Fruit fly (Drosophila melanogaster): ENCODE measurements around the gene mth.

Gene mth

DNA sequence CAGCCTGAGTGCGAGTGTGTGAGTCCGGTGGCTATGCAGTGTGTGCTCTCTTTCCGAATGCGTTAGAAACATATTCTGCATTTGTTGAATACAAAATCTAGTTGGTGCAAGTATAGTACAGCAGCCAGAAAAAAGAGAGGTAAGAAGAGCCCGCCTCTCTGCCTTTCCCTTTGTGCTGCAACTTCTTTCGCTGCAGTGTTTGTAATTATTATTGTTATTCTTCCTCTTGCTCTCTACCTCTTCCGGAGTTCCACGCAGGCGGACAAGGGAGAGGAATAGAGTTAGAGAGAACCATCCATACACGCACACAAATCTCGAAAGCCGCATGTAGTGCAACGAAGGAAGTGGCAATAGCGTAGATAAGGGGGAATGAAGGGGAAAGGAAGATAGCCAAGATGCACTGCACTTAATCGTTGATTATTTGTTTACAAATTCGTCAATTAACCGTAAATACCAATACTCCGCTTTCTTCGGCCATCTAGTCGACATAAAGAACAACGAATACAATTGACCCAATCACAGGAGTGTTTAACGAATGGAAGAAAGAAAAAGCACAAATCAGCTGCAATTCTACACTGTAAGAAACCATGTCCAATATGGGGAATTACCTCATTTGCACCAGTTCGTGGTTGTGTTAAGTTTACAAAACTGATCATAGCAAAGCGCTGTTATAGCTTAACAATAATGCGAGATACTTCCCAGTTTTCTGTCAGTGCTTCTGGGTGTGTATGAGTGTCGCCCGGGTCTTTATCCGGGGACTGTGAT is 1.1 kb upstream of the mth start:
- TF ChIP-seq brk (GFP tag; optimal IDR thresholded peaks at IDR 0.05) (peak; percentile 4), fru (GFP tag; optimal IDR thresholded peaks at IDR 0.05) (peak; percentile 78), CG32264 (GFP tag; optimal IDR thresholded peaks at IDR 0.05) (peak; percentile 30), Dif (GFP tag; optimal IDR thresholded peaks at IDR 0.05; ENCODE audit: partially characterized antibody) (no peak), CG9705 (GFP tag; optimal IDR thresholded peaks at IDR 0.05) (no peak), OdsH (GFP tag; optimal IDR thresholded peaks at IDR 0.05) (peak; percentile 66), sv (GFP tag; optimal IDR thresholded peaks at IDR 0.05) (peak; percentile 65), N (GFP tag; optimal IDR thresholded peaks at IDR 0.05) (no peak), foxo (GFP tag; optimal IDR thresholded peaks at IDR 0.05) (peak in 1 of 2 experiments; percentile 84), jim (GFP tag; optimal IDR thresholded peaks at IDR 0.05) (no peak), HLH106 (tag; optimal IDR thresholded peaks at IDR 0.05) (peak; percentile 39), ey (GFP tag; optimal IDR thresholded peaks at IDR 0.05) (peak; percentile 85), Hr78 (GFP tag; optimal IDR thresholded peaks at IDR 0.05) (no peak), psq (GFP tag; optimal IDR thresholded peaks at IDR 0.05) (peak; percentile 76), Rel (GFP tag; optimal IDR thresholded peaks at IDR 0.05) (peak; percentile 15), Rel (tag; optimal IDR thresholded peaks at IDR 0.05) (peak; percentile 24), GATAd (GFP tag; optimal IDR thresholded peaks at IDR 0.05) (no peak), usp (GFP tag; optimal IDR thresholded peaks at IDR 0.05) (no peak), Mio (GFP tag; optimal IDR thresholded peaks at IDR 0.05) (no peak), Jra (GFP tag; optimal IDR thresholded peaks at IDR 0.05) (peak; percentile 42), br (GFP tag; optimal IDR thresholded peaks at IDR 0.05) (peak; percentile 75), CrebA (GFP tag; optimal IDR thresholded peaks at IDR 0.05; ENCODE audit: borderline replicate concordance) (no peak), dl (GFP tag; optimal IDR thresholded peaks at IDR 0.05; ENCODE audit: insufficient read depth in 1 of 2, partially characterized antibody in 2 of 2) (peak in 1 of 2 experiments; percentile 6), Hnf4 (GFP tag; optimal IDR thresholded peaks at IDR 0.05) (peak; percentile 65), rgr (GFP tag; optimal IDR thresholded peaks at IDR 0.05) (peak; percentile 80), Vsx2 (GFP tag; optimal IDR thresholded peaks at IDR 0.05; ENCODE audit: partially characterized antibody) (no peak), Sp1 (GFP tag; optimal IDR thresholded peaks at IDR 0.05) (peak; percentile 52), lola (GFP tag; optimal IDR thresholded peaks at IDR 0.05) (no peak), Hr83 (GFP tag; optimal IDR thresholded peaks at IDR 0.05; ENCODE audit: poor library complexity, severe bottlenecking) (no peak), h (GFP tag; optimal IDR thresholded peaks at IDR 0.05) (peak; percentile 84), pan (optimal IDR thresholded peaks at IDR 0.05) (no peak), sage (GFP tag; optimal IDR thresholded peaks at IDR 0.05) (peak; percentile 6), dmrt93B (GFP tag; optimal IDR thresholded peaks at IDR 0.05) (peak; percentile 40), woc (GFP tag; optimal IDR thresholded peaks at IDR 0.05) (peak; percentile 67), Myc (optimal IDR thresholded peaks at IDR 0.05) (no peak), tai (GFP tag; optimal IDR thresholded peaks at IDR 0.05) (no peak), dsf (GFP tag; optimal IDR thresholded peaks at IDR 0.05; ENCODE audit: borderline replicate concordance) (no peak), Dfd (GFP tag; optimal IDR thresholded peaks at IDR 0.05) (no peak), Abd-B (GFP tag; optimal IDR thresholded peaks at IDR 0.05) (no peak)

DNA sequence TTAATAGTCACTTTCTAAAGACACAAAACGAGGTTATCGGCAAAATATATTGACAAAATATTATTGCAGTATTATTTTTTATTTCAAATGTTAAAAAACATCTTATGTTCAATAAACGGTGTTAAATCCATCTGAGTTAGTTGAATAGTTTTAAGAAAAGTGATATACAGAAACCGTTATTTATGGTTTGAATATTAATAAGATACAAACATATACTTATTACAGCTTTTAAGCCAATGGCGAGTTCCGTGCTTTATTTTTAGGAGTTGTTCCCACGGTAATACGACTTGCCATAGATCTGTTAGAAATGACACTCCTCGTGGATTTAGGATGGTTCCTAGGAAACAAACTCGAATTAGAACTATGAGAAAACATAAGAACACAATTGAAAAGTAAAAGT is 3.4 kb downstream of the mth start:
- TF ChIP-seq h (GFP tag; optimal IDR thresholded peaks at IDR 0.05): no peak
- TF ChIP-seq tai (GFP tag; optimal IDR thresholded peaks at IDR 0.05): peak; percentile 12

DNA sequence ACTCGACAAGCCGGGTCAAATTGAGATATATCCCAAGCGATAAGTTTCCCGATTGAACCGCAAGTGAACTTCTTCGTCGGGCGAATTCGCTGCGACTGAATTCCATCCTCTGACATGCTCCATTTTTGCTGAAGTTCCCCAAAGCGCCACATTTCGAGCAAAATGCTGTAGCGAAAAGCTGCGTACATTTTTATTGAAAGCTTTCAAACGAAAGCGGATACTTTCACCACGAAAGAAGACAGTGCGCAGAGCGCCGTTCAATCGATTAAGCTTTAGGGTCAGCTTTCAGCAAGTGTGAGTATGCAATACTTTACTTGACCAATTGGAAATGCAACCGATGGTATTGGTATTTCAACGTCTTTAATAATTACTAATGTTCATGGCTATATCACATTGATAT is 3.9 kb downstream of the mth start, which contains the start of gene mthl10:
Gene mthl10 (minus strand): TSS at position 77 of the 400 bp plus-strand sequence.
- TF ChIP-seq Myc (optimal IDR thresholded peaks at IDR 0.05) (peak; percentile 22), CrebA (GFP tag; optimal IDR thresholded peaks at IDR 0.05; ENCODE audit: borderline replicate concordance) (no peak), OdsH (GFP tag; optimal IDR thresholded peaks at IDR 0.05) (no peak), Hr78 (GFP tag; optimal IDR thresholded peaks at IDR 0.05) (no peak), jim (GFP tag; optimal IDR thresholded peaks at IDR 0.05) (no peak), sage (GFP tag; optimal IDR thresholded peaks at IDR 0.05) (peak; percentile 40), sv (GFP tag; optimal IDR thresholded peaks at IDR 0.05) (no peak), h (GFP tag; optimal IDR thresholded peaks at IDR 0.05) (no peak), psq (GFP tag; optimal IDR thresholded peaks at IDR 0.05) (no peak), brk (GFP tag; optimal IDR thresholded peaks at IDR 0.05) (no peak), ey (GFP tag; optimal IDR thresholded peaks at IDR 0.05) (no peak), Hnf4 (GFP tag; optimal IDR thresholded peaks at IDR 0.05) (no peak), Jra (GFP tag; optimal IDR thresholded peaks at IDR 0.05) (no peak), dsf (GFP tag; optimal IDR thresholded peaks at IDR 0.05; ENCODE audit: borderline replicate concordance) (no peak), Rel (GFP tag; optimal IDR thresholded peaks at IDR 0.05) (no peak), Rel (tag; optimal IDR thresholded peaks at IDR 0.05) (peak; percentile 49), Dfd (GFP tag; optimal IDR thresholded peaks at IDR 0.05) (no peak), br (GFP tag; optimal IDR thresholded peaks at IDR 0.05) (no peak), Sp1 (GFP tag; optimal IDR thresholded peaks at IDR 0.05) (no peak), foxo (GFP tag; optimal IDR thresholded peaks at IDR 0.05) (peak in 1 of 2 experiments; percentile 57), lola (GFP tag; optimal IDR thresholded peaks at IDR 0.05) (peak; percentile 73), N (GFP tag; optimal IDR thresholded peaks at IDR 0.05) (no peak), Vsx2 (GFP tag; optimal IDR thresholded peaks at IDR 0.05; ENCODE audit: partially characterized antibody) (no peak), Abd-B (GFP tag; optimal IDR thresholded peaks at IDR 0.05) (no peak)
